Worm (Caenorhabditis elegans) whole organism, early embryonic: Measurements from ENCODE around the gene sbt-1.

Experiments
- B0310.2 ChIP-seq: sonication (generic microtip); optimal IDR thresholded peaks from 2 replicates; lab custom pipeline; 2016; ENCODE audit warnings: mild to moderate bottlenecking, missing genetic modification characterization, missing compliant biosample characterization
- F13C5.2 ChIP-seq: sonication (generic microtip); optimal IDR thresholded peaks from 2 replicates; lab custom pipeline; 2017; ENCODE audit warnings: mild to moderate bottlenecking, missing genetic modification characterization, inconsistent platforms, missing compliant biosample characterization
- aly-1 ChIP-seq: sonication (generic microtip); optimal IDR thresholded peaks from 2 replicates; lab custom pipeline; 2016; ENCODE audit warnings: missing genetic modification characterization, missing compliant biosample characterization
- ama-1 ChIP-seq: fragments of 150-350 bp; optimal IDR thresholded peaks from 2 replicates; lab custom pipeline; 2014
- ceh-13 ChIP-seq: fragments of 200-800 bp; sonication (Bioruptor generic); optimal IDR thresholded peaks from 2 replicates; lab custom pipeline; 2018; ENCODE audit warnings: mild to moderate bottlenecking, missing genetic modification characterization, missing compliant biosample characterization
- ceh-36 ChIP-seq: sonication (generic microtip); optimal IDR thresholded peaks from 2 replicates; lab custom pipeline; 2016; ENCODE audit warnings: missing genetic modification characterization, inconsistent platforms, missing compliant biosample characterization
- ets-7 ChIP-seq: sonication (generic microtip); optimal IDR thresholded peaks from 2 replicates; lab custom pipeline; 2016; ENCODE audit warnings: missing genotype, missing genetic modification characterization, missing compliant biosample characterization
- flt-1 ChIP-seq: fragments of 200-800 bp; sonication (Bioruptor generic); IDR thresholded peaks from 2 replicates; pipeline ENCODE4 v1.3.6; 2022; ENCODE audit warnings: missing genetic modification characterization, missing compliant biosample characterization
- hmbx-1 ChIP-seq: sonication (generic microtip); optimal IDR thresholded peaks from 2 replicates; lab custom pipeline; 2016; ENCODE audit warnings: mild to moderate bottlenecking, missing genetic modification characterization, missing compliant biosample characterization
- hmg-4 ChIP-seq: fragments of 200-800 bp; sonication (Bioruptor generic); optimal IDR thresholded peaks from 2 replicates; lab custom pipeline; 2018; ENCODE audit warnings: mild to moderate bottlenecking, missing genetic modification characterization, missing compliant biosample characterization
- hnd-1 ChIP-seq: sonication (generic microtip); optimal IDR thresholded peaks from 2 replicates; lab custom pipeline; 2016; ENCODE audit warnings: missing genetic modification characterization, missing compliant biosample characterization
- pes-1 ChIP-seq: fragments of 200-800 bp; sonication (Bioruptor generic); IDR thresholded peaks from 2 replicates; pipeline ENCODE4 v1.3.6; 2022; ENCODE audit warnings: missing genetic modification reagents, missing genetic modification characterization, missing compliant biosample characterization
- scrt-1 ChIP-seq: fragments of 200-800 bp; sonication (Bioruptor generic); IDR thresholded peaks from 2 replicates; pipeline ENCODE4 v1.3.6; 2022; ENCODE audit warnings: missing genetic modification characterization, missing compliant biosample characterization
- sea-1 ChIP-seq: fragments of 200-800 bp; sonication (Bioruptor generic); conservative IDR thresholded peaks from 2 replicates; pipeline ENCODE4 v1.3.6; 2022; ENCODE audit warnings: missing genetic modification characterization, missing compliant biosample characterization
- tbx-11 ChIP-seq: fragments of 200-800 bp; sonication (Bioruptor generic); IDR thresholded peaks from 2 replicates; pipeline ENCODE4 v1.3.6; 2022; ENCODE audit warnings: missing genetic modification characterization, missing compliant biosample characterization
- tbx-37 ChIP-seq: fragments of 200-800 bp; sonication (Bioruptor generic); conservative IDR thresholded peaks from 2 replicates; pipeline ENCODE4 v1.3.6; 2022; ENCODE audit warnings: missing genetic modification reagents, missing genetic modification characterization, missing compliant biosample characterization
- tra-4 ChIP-seq: sonication (generic microtip); optimal IDR thresholded peaks from 2 replicates; lab custom pipeline; 2017; ENCODE audit warnings: missing genetic modification characterization, missing compliant biosample characterization

The sbt-1 gene

ce11 chrV:20824962-20825609 lies 3.6 kb downstream of the sbt-1 start, which contains the start of the genes gcy-22 and grl-14:
Gene gcy-22 (minus strand): TSS chrV:20825062.
Gene grl-14 (plus strand): TSS chrV:20825559.
- no peak for TF ChIP-seq tra-4 (tag; lab: Kevin White, UChicago)

DNA sequence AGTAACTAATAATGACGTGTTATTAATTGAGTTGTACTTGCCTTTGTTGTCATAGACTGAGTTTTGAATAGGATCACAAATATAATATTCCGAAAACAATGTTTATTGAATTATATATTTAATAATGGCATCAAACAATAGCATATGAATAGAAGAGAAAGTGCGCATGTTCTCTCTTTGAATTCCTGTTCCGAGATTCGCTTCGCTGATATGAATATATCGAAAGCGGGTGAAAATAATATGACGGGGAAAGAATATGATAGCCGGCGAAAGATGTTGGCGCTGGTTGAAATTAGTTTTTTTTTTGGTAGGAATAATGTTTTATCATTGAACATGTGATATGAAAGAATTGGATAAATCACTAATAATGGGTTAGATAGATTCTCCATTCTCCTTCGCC lies 8.6 kb downstream of the sbt-1 start, which contains the start of gene T03D8.6:
Gene T03D8.6 (minus strand): TSS at position 298 of the 400 bp plus-strand sequence.
- TF ChIP-seq hmg-4 (GFP tag; lab: Kevin White, UChicago): no peak
- no peak for TF ChIP-seq flt-1 (GFP tag; lab: Robert Waterston, UW)

DNA sequence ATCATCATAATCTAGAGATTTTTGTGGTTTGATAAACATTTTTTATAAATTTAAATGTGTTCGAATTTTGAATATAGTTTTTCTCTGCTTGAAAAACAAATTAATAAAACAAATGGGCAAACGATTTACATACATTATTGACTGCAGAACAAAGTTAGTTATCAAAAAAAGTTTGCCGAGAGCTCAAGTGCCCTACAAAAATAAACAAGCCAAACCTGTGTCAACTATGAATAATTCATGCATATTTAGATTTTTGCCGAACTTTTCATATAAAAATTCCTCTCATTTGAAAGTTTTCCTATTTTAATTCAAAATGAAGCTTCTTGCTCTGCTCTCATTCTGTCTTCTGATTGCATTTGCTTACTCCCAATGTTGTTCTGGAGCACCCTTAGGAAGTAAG lies 12.8 kb downstream of the sbt-1 start, which contains the start of gene sshk-1:
Gene sshk-1 (plus strand): TSS at position 301 of the 400 bp plus-strand sequence.
- TF ChIP-seq flt-1 (GFP tag; lab: Robert Waterston, UW) (no peak), ama-1 (lab: Kevin White, UChicago) (no peak), B0310.2 (no peak), tbx-11 (no peak), tra-4 (tag; lab: Kevin White, UChicago) (no peak), ceh-36 (no peak), scrt-1 (GFP tag; lab: Robert Waterston, UW) (no peak), tbx-37 (no peak), pes-1 (GFP tag; lab: Robert Waterston, UW) (no peak), sea-1 (no peak), ets-7 (no peak), aly-1 (no peak), ceh-13 (GFP tag; lab: Kevin White, UChicago) (no peak), hnd-1 (tag; lab: Kevin White, UChicago) (no peak), F13C5.2 (tag; lab: Kevin White, UChicago) (no peak), hmg-4 (GFP tag; lab: Kevin White, UChicago) (no peak)

- no peak for TF ChIP-seq hmbx-1 (tag; lab: Kevin White, UChicago)
- no peak for TF ChIP-seq pes-1 (GFP tag; lab: Robert Waterston, UW)
- no peak for TF ChIP-seq ets-7
- TF ChIP-seq ceh-36: no peak
- TF ChIP-seq F13C5.2 (tag; lab: Kevin White, UChicago): no peak
These were observed 14.3 kb downstream of the sbt-1 start, which contains the start of gene Y44A6D.7 for ce11 chrV:20814424-20814823. Gene Y44A6D.7 (plus strand): TSS chrV:20814724.

DNA sequence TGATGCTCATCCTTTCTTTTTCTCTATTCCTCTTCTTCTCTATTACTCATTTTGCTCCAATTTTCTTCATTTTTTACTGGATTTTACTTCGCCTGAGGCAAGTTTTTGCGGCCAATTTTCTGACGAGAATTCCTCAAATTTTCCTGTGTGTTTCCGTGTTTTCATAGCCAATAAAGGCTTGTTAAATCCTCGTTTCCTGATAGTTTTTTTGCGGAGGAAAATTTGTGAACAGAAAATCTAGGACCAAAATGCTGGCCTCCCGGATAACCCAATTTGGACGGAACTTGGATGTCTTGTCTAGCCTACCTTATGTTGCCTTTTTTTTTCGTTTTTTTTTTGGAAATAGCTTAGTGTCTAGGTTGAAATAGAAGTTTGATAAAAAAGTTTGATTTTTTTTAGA lies 15.0 kb downstream of the sbt-1 start:
- no peak for TF ChIP-seq tbx-11
- TF ChIP-seq pes-1 (GFP tag; lab: Robert Waterston, UW): no peak
- TF ChIP-seq tbx-37: no peak
- no peak for TF ChIP-seq tra-4 (tag; lab: Kevin White, UChicago)
- no peak for TF ChIP-seq ama-1 (lab: Kevin White, UChicago)
- no peak for TF ChIP-seq hnd-1 (tag; lab: Kevin White, UChicago)
- no peak for TF ChIP-seq ceh-36
- TF ChIP-seq F13C5.2 (tag; lab: Kevin White, UChicago): no peak
- TF ChIP-seq scrt-1 (GFP tag; lab: Robert Waterston, UW): no peak
- no peak for TF ChIP-seq ceh-13 (GFP tag; lab: Kevin White, UChicago)
- no peak for TF ChIP-seq flt-1 (GFP tag; lab: Robert Waterston, UW)
- TF ChIP-seq sea-1: no peak
- no peak for TF ChIP-seq hmbx-1 (tag; lab: Kevin White, UChicago)

DNA sequence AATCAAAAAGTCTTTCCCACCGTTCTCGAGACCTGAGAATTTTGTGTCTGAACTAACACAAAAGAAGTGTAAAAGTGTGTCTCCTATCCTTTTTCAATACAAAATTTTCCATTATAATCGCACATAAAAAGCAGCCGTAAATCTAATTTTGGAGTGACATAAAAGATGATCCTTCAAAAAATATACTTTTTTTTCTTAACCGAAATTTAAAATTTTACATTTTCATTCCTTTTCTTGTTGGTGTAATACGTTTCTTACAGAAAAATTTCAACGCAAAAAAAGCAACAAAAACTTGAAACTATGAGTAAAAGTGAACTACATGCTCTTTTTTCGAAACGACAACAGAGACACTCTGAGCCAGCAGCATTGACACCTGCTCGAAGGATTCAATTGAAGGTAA lies 21.6 kb downstream of the sbt-1 start, which contains the start of gene Y44A6D.6:
Gene Y44A6D.6 (plus strand): TSS at position 301 of the 400 bp plus-strand sequence.
- no peak for TF ChIP-seq B0310.2
- TF ChIP-seq ama-1 (lab: Kevin White, UChicago): no peak
- no peak for TF ChIP-seq flt-1 (GFP tag; lab: Robert Waterston, UW)
- TF ChIP-seq aly-1: no peak
- TF ChIP-seq tbx-37: no peak
- TF ChIP-seq scrt-1 (GFP tag; lab: Robert Waterston, UW): no peak
- no peak for TF ChIP-seq hmbx-1 (tag; lab: Kevin White, UChicago)
- TF ChIP-seq ets-7: no peak
- no peak for TF ChIP-seq ceh-13 (GFP tag; lab: Kevin White, UChicago)
- TF ChIP-seq hnd-1 (tag; lab: Kevin White, UChicago): no peak
- no peak for TF ChIP-seq pes-1 (GFP tag; lab: Robert Waterston, UW)
- TF ChIP-seq F13C5.2 (tag; lab: Kevin White, UChicago): no peak

DNA sequence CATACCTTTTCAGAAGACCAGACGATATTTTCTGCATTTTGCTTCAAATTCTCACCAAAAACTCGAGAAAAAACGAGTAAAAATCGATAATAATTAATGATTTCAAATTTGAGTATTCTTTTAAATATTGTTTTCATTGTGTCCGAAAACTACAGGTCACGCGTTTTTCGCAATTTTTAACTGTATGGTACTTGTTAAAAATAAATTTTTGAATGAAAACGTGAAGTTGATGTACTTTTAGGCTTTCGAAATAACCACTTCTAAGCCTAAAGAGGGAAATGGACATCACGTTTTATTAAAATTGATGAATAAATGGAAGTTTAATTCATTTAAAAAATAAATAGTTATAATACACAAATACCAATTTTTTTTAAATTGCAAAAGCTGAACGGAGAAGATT lies 25.8 kb downstream of the sbt-1 start, which contains the start of gene Y44A6D.5:
Gene Y44A6D.5 (minus strand): TSS at position 101 of the 400 bp plus-strand sequence.
- no peak for TF ChIP-seq ceh-13 (GFP tag; lab: Kevin White, UChicago)
- no peak for TF ChIP-seq flt-1 (GFP tag; lab: Robert Waterston, UW)
- TF ChIP-seq aly-1: no peak
- TF ChIP-seq F13C5.2 (tag; lab: Kevin White, UChicago): no peak
- no peak for TF ChIP-seq scrt-1 (GFP tag; lab: Robert Waterston, UW)
- TF ChIP-seq hmg-4 (GFP tag; lab: Kevin White, UChicago): no peak
- no peak for TF ChIP-seq sea-1
- TF ChIP-seq ceh-36: no peak
- TF ChIP-seq hnd-1 (tag; lab: Kevin White, UChicago): no peak

DNA sequence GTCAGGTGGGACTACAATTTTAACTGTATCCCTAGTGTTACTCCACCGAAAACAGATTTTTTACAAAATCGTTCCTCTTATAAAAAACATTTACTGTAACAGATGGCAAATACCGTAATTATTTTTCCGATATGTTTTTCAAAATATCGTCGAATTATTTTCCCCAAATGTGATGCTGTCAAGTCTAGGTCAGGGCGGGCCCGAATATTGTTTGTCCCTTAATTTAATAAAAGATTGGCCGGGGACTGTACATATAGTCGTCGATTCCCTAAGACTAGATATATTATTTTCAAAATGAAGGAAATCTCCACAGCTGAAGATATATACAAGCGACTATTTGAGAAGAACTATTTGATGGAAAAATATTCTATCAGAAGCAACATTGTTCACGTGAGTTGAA lies 30.8 kb downstream of the sbt-1 start, which contains the start of gene sdf-9:
Gene sdf-9 (plus strand): TSS at position 301 of the 400 bp plus-strand sequence.
- TF ChIP-seq B0310.2 (no peak), tbx-11 (no peak), hmbx-1 (tag; lab: Kevin White, UChicago) (no peak), hnd-1 (tag; lab: Kevin White, UChicago) (no peak)
